Fruit fly (Drosophila melanogaster) whole organism, prepupa: ENCODE data around the gene Pp1-87B.

Experiments
- Blimp-1 ChIP-seq: fragments of 200-800 bp; sonication (Bioruptor generic); optimal IDR thresholded peaks from 3 replicates; lab custom pipeline; 2017; ENCODE audit warnings: missing biosample characterization, missing genetic modification characterization, mild to moderate bottlenecking, moderate library complexity, missing genetic modification reagents
- CG10631 ChIP-seq: fragments of 200-800 bp; sonication (Bioruptor generic); optimal IDR thresholded peaks from 2 replicates; lab custom pipeline; 2016; ENCODE audit warnings: missing biosample characterization, missing genetic modification characterization
- CG11294 ChIP-seq: fragments of 200-800 bp; sonication (Bioruptor generic); IDR thresholded peaks from 2 replicates; pipeline ENCODE4 v1.3.6; 2022; ENCODE audit warnings: missing biosample characterization, missing genetic modification characterization
- CG11762 ChIP-seq: fragments of 200-800 bp; sonication (Bioruptor generic); optimal IDR thresholded peaks from 3 replicates; lab custom pipeline; 2016; ENCODE audit warnings: missing biosample characterization, missing genetic modification characterization; ENCODE audit not compliant: insufficient read depth
- CG11902 ChIP-seq: fragments of 200-800 bp; sonication (Bioruptor generic); optimal IDR thresholded peaks from 3 replicates; lab custom pipeline; 2016; ENCODE audit warnings: missing biosample characterization, missing genetic modification characterization
- CG31627 ChIP-seq: fragments of 200-800 bp; sonication (Bioruptor generic); optimal IDR thresholded peaks from 3 replicates; lab custom pipeline; 2016; ENCODE audit warnings: missing biosample characterization, missing genetic modification characterization
- CG34406 ChIP-seq: fragments of 200-800 bp; sonication (Bioruptor generic); optimal IDR thresholded peaks from 3 replicates; lab custom pipeline; 2016; ENCODE audit warnings: missing biosample characterization, missing genetic modification characterization
- CG3919 ChIP-seq: fragments of 200-800 bp; sonication (Bioruptor generic); optimal IDR thresholded peaks from 3 replicates; lab custom pipeline; 2016; ENCODE audit warnings: missing biosample characterization, missing genetic modification characterization
- CG4318 ChIP-seq: fragments of 200-800 bp; sonication (Bioruptor generic); optimal IDR thresholded peaks from 3 replicates; lab custom pipeline; 2017; ENCODE audit warnings: missing biosample characterization, mild to moderate bottlenecking, missing genetic modification characterization
- CG6163 ChIP-seq: fragments of 200-800 bp; sonication (Bioruptor generic); IDR thresholded peaks from 3 replicates; pipeline ENCODE4 v1.3.6; 2022; ENCODE audit warnings: missing biosample characterization, missing genetic modification characterization
- CG6792 ChIP-seq: fragments of 200-800 bp; sonication (Bioruptor generic); optimal IDR thresholded peaks from 3 replicates; lab custom pipeline; 2016; ENCODE audit warnings: missing biosample characterization, missing genetic modification characterization
- CG6808 ChIP-seq: fragments of 200-800 bp; sonication (Bioruptor generic); optimal IDR thresholded peaks from 3 replicates; lab custom pipeline; 2017; ENCODE audit warnings: missing biosample characterization, missing genetic modification characterization, mild to moderate bottlenecking, moderate library complexity, missing genetic modification reagents
- CG8119 ChIP-seq: fragments of 200-800 bp; sonication (Bioruptor generic); IDR thresholded peaks from 3 replicates; pipeline ENCODE4 v1.3.6; 2022; ENCODE audit warnings: missing biosample characterization, missing genetic modification characterization
- CG8632 ChIP-seq: fragments of 200-800 bp; sonication (Bioruptor generic); optimal IDR thresholded peaks from 3 replicates; lab custom pipeline; 2016; ENCODE audit warnings: missing biosample characterization, missing genetic modification characterization
- CG9139 ChIP-seq: fragments of 200-800 bp; sonication (Bioruptor generic); optimal IDR thresholded peaks from 3 replicates; lab custom pipeline; 2017; ENCODE audit warnings: missing biosample characterization, mild to moderate bottlenecking, missing genetic modification characterization
- Eip78C ChIP-seq: fragments of 200-800 bp; sonication (Bioruptor generic); peaks from one replicate; lab custom pipeline; 2016; ENCODE audit warnings: missing biosample characterization, missing genetic modification characterization
- Ets96B ChIP-seq: fragments of 200-800 bp; optimal IDR thresholded peaks from 2 replicates; lab custom pipeline; 2019; ENCODE audit warnings: missing biosample characterization, mild to moderate bottlenecking, missing genetic modification characterization, moderate library complexity
- Gug ChIP-seq: fragments of 200-800 bp; sonication (Bioruptor generic); IDR thresholded peaks from 2 replicates; pipeline ENCODE4 v1.3.6; 2022; ENCODE audit warnings: missing biosample characterization, missing genetic modification characterization
- Hr4 ChIP-seq: fragments of 200-800 bp; sonication (Bioruptor generic); optimal IDR thresholded peaks from 3 replicates; lab custom pipeline; 2016; ENCODE audit warnings: missing biosample characterization, missing genetic modification characterization
- Lpt ChIP-seq: fragments of 200-800 bp; sonication (Bioruptor generic); optimal IDR thresholded peaks from 3 replicates; lab custom pipeline; 2016; ENCODE audit warnings: missing biosample characterization, missing genetic modification characterization
- OdsH ChIP-seq: fragments of 200-800 bp; sonication (Bioruptor generic); optimal IDR thresholded peaks from 3 replicates; lab custom pipeline; 2016; ENCODE audit warnings: missing biosample characterization, missing genetic modification characterization
- Smox ChIP-seq: fragments of 200-800 bp; sonication (Bioruptor generic); optimal IDR thresholded peaks from 3 replicates; lab custom pipeline; 2016; ENCODE audit warnings: missing biosample characterization, missing genetic modification characterization
- Sox102F ChIP-seq: fragments of 200-800 bp; sonication (Bioruptor generic); optimal IDR thresholded peaks from 2 replicates; lab custom pipeline; 2016; ENCODE audit warnings: missing biosample characterization, mild to moderate bottlenecking, missing genetic modification characterization
- achi ChIP-seq: fragments of 200-800 bp; sonication (Bioruptor generic); optimal IDR thresholded peaks from 3 replicates; lab custom pipeline; 2016; ENCODE audit warnings: missing biosample characterization, missing genetic modification characterization
- dac ChIP-seq: fragments of 200-800 bp; sonication (Bioruptor generic); optimal IDR thresholded peaks from 2 replicates; lab custom pipeline; 2017; ENCODE audit warnings: missing biosample characterization, mild to moderate bottlenecking, missing genetic modification characterization
- esn ChIP-seq: fragments of 200-800 bp; sonication (Bioruptor generic); optimal IDR thresholded peaks from 2 replicates; lab custom pipeline; 2016; ENCODE audit warnings: missing biosample characterization, mild to moderate bottlenecking, missing genetic modification characterization, moderate library complexity
- fd59A ChIP-seq: fragments of 200-800 bp; sonication (Bioruptor generic); optimal IDR thresholded peaks from 2 replicates; lab custom pipeline; 2017; ENCODE audit warnings: missing biosample characterization, mild to moderate bottlenecking, missing genetic modification characterization, missing genetic modification reagents
- fd85E ChIP-seq: fragments of 200-800 bp; sonication (Bioruptor generic); optimal IDR thresholded peaks from 3 replicates; lab custom pipeline; 2016; ENCODE audit warnings: missing biosample characterization, missing genetic modification characterization
- fkh ChIP-seq: fragments of 200-800 bp; sonication (Bioruptor generic); optimal IDR thresholded peaks from 3 replicates; lab custom pipeline; 2017; ENCODE audit warnings: missing biosample characterization, mild to moderate bottlenecking, missing genetic modification characterization, moderate library complexity
- net ChIP-seq: fragments of 200-800 bp; sonication (Bioruptor generic); optimal IDR thresholded peaks from 3 replicates; lab custom pipeline; 2016; ENCODE audit warnings: missing biosample characterization, missing genetic modification characterization
- salr ChIP-seq, 2 experiments: fragments of 200-800 bp; sonication (Bioruptor generic); optimal IDR thresholded peaks; 3 replicates each; lab custom pipeline; 2016 to 2018; ENCODE audit warnings: missing biosample characterization in 2 of 2, missing genetic modification characterization in 2 of 2, mild to moderate bottlenecking in 1 of 2
- svp ChIP-seq: fragments of 200-800 bp; sonication (Bioruptor generic); peaks from one replicate; lab custom pipeline; 2016; ENCODE audit warnings: missing biosample characterization, missing genetic modification characterization
- vri ChIP-seq: fragments of 200-800 bp; sonication (Bioruptor generic); optimal IDR thresholded peaks from 3 replicates; lab custom pipeline; 2016; ENCODE audit warnings: missing biosample characterization, mild to moderate bottlenecking, missing genetic modification characterization

Gene Pp1-87B

dm6 chr3R:12442601-12443533, 17.1 kb upstream of the Pp1-87B start (continued):
- peak; percentile 42 for TF ChIP-seq CG34406
- peak; percentile 54 for TF ChIP-seq OdsH (GFP tag; lab: Kevin White, UChicago)
- peak; percentile 18 for TF ChIP-seq CG4318 (GFP tag; lab: Kevin White, UChicago)
- TF ChIP-seq Sox102F (GFP tag; lab: Kevin White, UChicago) = peak; percentile 31
- TF ChIP-seq fkh (GFP tag; lab: Kevin White, UChicago) = peak; percentile 68
- TF ChIP-seq CG11294 (GFP tag; lab: Robert Waterston, UW) = no peak
- TF ChIP-seq CG11902 (GFP tag; lab: Kevin White, UChicago) = no peak
- peak; percentile 56 for TF ChIP-seq CG3919 (GFP tag; lab: Kevin White, UChicago)
- TF ChIP-seq CG6808 (GFP tag; lab: Kevin White, UChicago) = peak; percentile 41
- peak; percentile 45 for TF ChIP-seq achi (GFP tag; lab: Kevin White, UChicago)
- peak in 1 of 2 experiments; percentile 57 for TF ChIP-seq salr (GFP tag; optimal IDR thresholded peaks at IDR 0.05; lab: Kevin White, UChicago)
- peak; percentile 45 for TF ChIP-seq CG10631 (GFP tag; lab: Kevin White, UChicago)
- peak; percentile 58 for TF ChIP-seq Ets96B (tag; lab: Kevin White, UChicago)
- TF ChIP-seq CG9139 (GFP tag; lab: Kevin White, UChicago) = no peak
- TF ChIP-seq fd59A (GFP tag; lab: Kevin White, UChicago) = no peak
- TF ChIP-seq dac (GFP tag; lab: Kevin White, UChicago) = peak; percentile 12
- peak; percentile 48 for TF ChIP-seq net (GFP tag; lab: Kevin White, UChicago)
- peak; percentile 63; the same call in 2 of the 3 replicates for TF ChIP-seq CG6163 (GFP tag; lab: Robert Waterston, UW)
- peak; percentile 33 for TF ChIP-seq Lpt (GFP tag; lab: Kevin White, UChicago)
- TF ChIP-seq Hr4 (GFP tag; lab: Kevin White, UChicago) = peak; percentile 67
- TF ChIP-seq CG31627 (GFP tag; lab: Kevin White, UChicago) = peak; percentile 27

dm6 chr3R:12441008-12441606, 15.4 kb upstream of the Pp1-87B start:
- TF ChIP-seq Smox (GFP tag; lab: Kevin White, UChicago) (no peak), fd85E (no peak), Sox102F (GFP tag; lab: Kevin White, UChicago) (no peak), net (GFP tag; lab: Kevin White, UChicago) (no peak), vri (peak; percentile 70), CG9139 (GFP tag; lab: Kevin White, UChicago) (no peak), CG11294 (GFP tag; lab: Robert Waterston, UW) (no peak), svp (peak; percentile 53), CG8119 (GFP tag; lab: Robert Waterston, UW) (0 out of 3 replicates have a peak, but pooled peaks have one; percentile 32), Eip78C (GFP tag; lab: Kevin White, UChicago) (peak; percentile 27)

dm6 chr3R:12439401-12440143, 13.9 kb upstream of the Pp1-87B start, which contains the start of gene Desat1:
Gene Desat1, plus strand, starts transcription at chr3R:12439600.
- no peak for TF ChIP-seq Lpt (GFP tag; lab: Kevin White, UChicago)
- TF ChIP-seq CG3919 (GFP tag; lab: Kevin White, UChicago) = no peak
- no peak for TF ChIP-seq fkh (GFP tag; lab: Kevin White, UChicago)
- no peak for TF ChIP-seq CG9139 (GFP tag; lab: Kevin White, UChicago)
- TF ChIP-seq esn = peak; percentile 43
- TF ChIP-seq Eip78C (GFP tag; lab: Kevin White, UChicago) = peak; percentile 66
- TF ChIP-seq fd59A (GFP tag; lab: Kevin White, UChicago) = no peak
- TF ChIP-seq vri = no peak
- no peak for TF ChIP-seq fd85E
- no peak for TF ChIP-seq Sox102F (GFP tag; lab: Kevin White, UChicago)
- no peak for TF ChIP-seq CG11902 (GFP tag; lab: Kevin White, UChicago)

dm6 chr3R:12439039-12439400, 13.3 kb upstream of the Pp1-87B start, which contains the start of the genes CG17207 and CG46427:
Gene CG17207, minus strand, starts transcription at chr3R:12439139.
Gene CG46427, minus strand, starts transcription at chr3R:12439139.
- no peak for TF ChIP-seq CG11762 (GFP tag; lab: Kevin White, UChicago)
- no peak for TF ChIP-seq Smox (GFP tag; lab: Kevin White, UChicago)
- TF ChIP-seq Gug (GFP tag; lab: Robert Waterston, UW) = no peak
- no peak for TF ChIP-seq net (GFP tag; lab: Kevin White, UChicago)
- no peak for TF ChIP-seq OdsH (GFP tag; lab: Kevin White, UChicago)
- TF ChIP-seq esn = no peak
- TF ChIP-seq Ets96B (tag; lab: Kevin White, UChicago) = no peak
- no peak for TF ChIP-seq vri
- no peak for TF ChIP-seq svp
- TF ChIP-seq CG6792 (GFP tag; lab: Kevin White, UChicago) = no peak
- no peak for TF ChIP-seq CG6808 (GFP tag; lab: Kevin White, UChicago)
- TF ChIP-seq salr (GFP tag; optimal IDR thresholded peaks at IDR 0.05; lab: Kevin White, UChicago) = no peak
- TF ChIP-seq CG9139 (GFP tag; lab: Kevin White, UChicago) = no peak
- TF ChIP-seq CG8632 (GFP tag; lab: Kevin White, UChicago) = no peak
- TF ChIP-seq Blimp-1 = no peak
- TF ChIP-seq Sox102F (GFP tag; lab: Kevin White, UChicago) = no peak
